Worm (Caenorhabditis elegans) whole organism, L2 larva: ENCODE results near the gene T06E6.1.

Source experiments
- F13H6.1 ChIP-seq: sonication (generic microtip); optimal IDR thresholded peaks from 2 replicates; lab custom pipeline; 2016; ENCODE audit warnings: missing genetic modification characterization, missing compliant biosample characterization
- ceh-16 ChIP-seq: fragments of 150-350 bp; optimal IDR thresholded peaks from 2 replicates; lab custom pipeline; 2014; ENCODE audit warnings: missing biosample characterization, missing genetic modification characterization
- crh-2 ChIP-seq: sonication (generic microtip); optimal IDR thresholded peaks from 2 replicates; lab custom pipeline; 2017; ENCODE audit warnings: missing biosample characterization, missing genetic modification characterization
- egl-27 ChIP-seq: sonication (generic microtip); optimal IDR thresholded peaks from 3 replicates; lab custom pipeline; 2017; ENCODE audit warnings: missing biosample characterization, missing genetic modification reagents, missing genetic modification characterization
- fos-1 ChIP-seq: fragments of 150-350 bp; optimal IDR thresholded peaks from 2 replicates; lab custom pipeline; 2014; ENCODE audit warnings: missing biosample characterization, missing genetic modification characterization
- gmeb-1 ChIP-seq: fragments of 150-350 bp; optimal IDR thresholded peaks from 2 replicates; lab custom pipeline; 2014; ENCODE audit warnings: missing biosample characterization, missing genetic modification characterization
- mdl-1 ChIP-seq, 2 experiments: fragments of 150-350 bp in 1 of 2; sonication (generic microtip) in 1 of 2; optimal IDR thresholded peaks; 2 replicates each; lab custom pipeline; 2017; ENCODE audit warnings: missing biosample characterization in 2 of 2, missing genetic modification characterization in 2 of 2
- nhr-237 ChIP-seq: fragments of 150-350 bp; optimal IDR thresholded peaks from 2 replicates; lab custom pipeline; 2014; ENCODE audit warnings: missing biosample characterization, missing genetic modification characterization
- nhr-25 ChIP-seq: fragments of 150-350 bp; sonication (generic microtip); optimal IDR thresholded peaks from 3 replicates; lab custom pipeline; 2014; ENCODE audit warnings: missing biosample characterization, missing genetic modification characterization
- unc-39 ChIP-seq: fragments of 150-350 bp; optimal IDR thresholded peaks from 2 replicates; lab custom pipeline; 2014; ENCODE audit warnings: missing biosample characterization, missing genetic modification characterization
- unc-62 ChIP-seq: fragments of 150-350 bp; optimal IDR thresholded peaks from 2 replicates; lab custom pipeline; 2014; ENCODE audit warnings: missing biosample characterization, missing genetic modification reagents, missing genetic modification characterization

Gene T06E6.1

ce11 chrV:15344481-15344880 is 50.3 kb downstream of the T06E6.1 start, which contains the start of gene wrt-8:
Gene wrt-8 (minus strand): TSS chrV:15344581.
- TF ChIP-seq mdl-1 (tag; optimal IDR thresholded peaks at IDR 0.05; lab: Kevin White, UChicago): no peak
- no peak for TF ChIP-seq unc-62 (GFP tag; lab: Kevin White, UChicago)
- no peak for TF ChIP-seq ceh-16 (tag; lab: Kevin White, UChicago)
- TF ChIP-seq nhr-25 (tag; lab: Kevin White, UChicago): no peak
- no peak for TF ChIP-seq gmeb-1 (tag; lab: Kevin White, UChicago)
- TF ChIP-seq crh-2 (tag; lab: Kevin White, UChicago): no peak
- TF ChIP-seq egl-27 (tag; lab: Kevin White, UChicago): no peak
- no peak for TF ChIP-seq F13H6.1
- no peak for TF ChIP-seq fos-1 (tag; lab: Kevin White, UChicago)
- TF ChIP-seq nhr-237 (tag; lab: Kevin White, UChicago): no peak
- no peak for TF ChIP-seq unc-39 (tag; lab: Kevin White, UChicago)
